Worm (Caenorhabditis elegans): ENCODE measurements around the gene F49E11.7.
A peak's percentile ranks its signal among the peaks of the same experiment; 100 is the strongest.

Gene F49E11.7

DNA sequence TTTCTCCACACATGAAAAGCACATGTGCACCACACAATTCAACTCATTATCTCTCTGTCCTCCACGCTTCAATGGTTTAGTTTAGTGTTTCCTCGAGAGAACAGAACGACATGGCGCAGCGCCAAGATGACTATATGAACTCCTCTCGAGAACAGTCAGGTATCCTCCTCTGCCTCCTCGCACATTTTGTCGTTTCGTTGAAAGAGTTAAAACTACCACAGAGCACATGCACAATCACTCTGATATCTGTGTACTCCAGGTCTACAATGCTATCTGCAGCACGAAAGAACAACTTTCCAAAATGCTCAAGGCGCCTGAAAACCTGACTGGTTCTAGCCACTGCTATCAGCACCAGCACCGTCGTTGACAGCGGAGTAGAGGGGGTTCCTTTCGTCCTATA is 25.9 kb upstream of the F49E11.7 start:
- no peak for TF ChIP-seq med-1 (GFP tag; optimal IDR thresholded peaks at IDR 0.05; ENCODE audit: insufficient read depth)
- no peak for TF ChIP-seq ztf-29 (GFP tag; IDR thresholded peaks at IDR 0.05)
- no peak for TF ChIP-seq klf-2 (GFP tag; conservative IDR thresholded peaks at IDR 0.05)
- TF ChIP-seq ref-1 (GFP tag; conservative IDR thresholded peaks at IDR 0.05): no peak
- TF ChIP-seq tab-1 (GFP tag; IDR thresholded peaks at IDR 0.05): no peak
- no peak for TF ChIP-seq T22C8.4 (GFP tag; IDR thresholded peaks at IDR 0.05)
- no peak for TF ChIP-seq flt-1 (GFP tag; IDR thresholded peaks at IDR 0.05)
- no peak for TF ChIP-seq cog-1 (tag; optimal IDR thresholded peaks at IDR 0.05)
- TF ChIP-seq ztf-23 (GFP tag; IDR thresholded peaks at IDR 0.05): no peak

DNA sequence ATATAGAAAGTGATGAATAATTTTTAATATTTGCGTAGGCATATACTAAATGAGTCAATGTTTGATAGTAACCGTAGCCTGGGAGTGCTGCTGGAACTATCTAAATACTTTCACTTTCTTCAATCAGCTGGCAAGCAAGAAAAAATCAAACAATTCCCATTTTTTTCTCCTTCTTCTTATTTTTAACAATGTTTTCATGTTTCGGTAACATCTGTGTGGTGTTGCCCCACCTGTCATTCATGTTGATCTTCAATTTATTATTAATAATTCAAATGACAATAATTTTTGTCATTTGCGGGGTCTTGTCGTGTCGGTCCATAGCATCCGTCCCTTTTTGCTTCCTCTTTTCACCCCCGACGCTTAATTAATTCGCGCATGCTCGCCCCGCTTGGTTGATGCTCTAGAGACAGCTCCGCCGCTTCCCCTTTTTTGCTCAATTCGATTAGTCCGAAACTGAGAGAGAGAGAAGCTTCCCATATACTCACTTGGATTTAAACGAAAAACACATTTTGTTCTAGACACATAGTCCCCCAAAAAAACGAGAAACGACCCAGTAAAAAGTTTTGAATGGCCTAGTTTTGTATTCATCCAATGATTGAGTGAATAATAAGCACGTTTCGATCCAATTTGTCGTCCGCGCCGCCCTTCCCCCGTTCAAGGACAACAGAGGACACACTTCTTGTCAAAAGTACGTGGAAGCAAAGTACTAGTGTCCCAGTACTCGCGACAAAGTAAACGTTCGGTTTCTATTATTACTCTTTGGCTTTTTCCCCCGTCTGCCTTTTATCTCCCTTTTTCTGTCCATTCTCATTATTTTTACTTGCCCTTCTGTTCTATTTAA is 24.6 kb upstream of the F49E11.7 start:
- TF ChIP-seq med-1 (GFP tag; optimal IDR thresholded peaks at IDR 0.05; ENCODE audit: insufficient read depth): no peak
- TF ChIP-seq cog-1 (tag; optimal IDR thresholded peaks at IDR 0.05): peak; percentile 6
- no peak for TF ChIP-seq tab-1 (GFP tag; IDR thresholded peaks at IDR 0.05)

DNA sequence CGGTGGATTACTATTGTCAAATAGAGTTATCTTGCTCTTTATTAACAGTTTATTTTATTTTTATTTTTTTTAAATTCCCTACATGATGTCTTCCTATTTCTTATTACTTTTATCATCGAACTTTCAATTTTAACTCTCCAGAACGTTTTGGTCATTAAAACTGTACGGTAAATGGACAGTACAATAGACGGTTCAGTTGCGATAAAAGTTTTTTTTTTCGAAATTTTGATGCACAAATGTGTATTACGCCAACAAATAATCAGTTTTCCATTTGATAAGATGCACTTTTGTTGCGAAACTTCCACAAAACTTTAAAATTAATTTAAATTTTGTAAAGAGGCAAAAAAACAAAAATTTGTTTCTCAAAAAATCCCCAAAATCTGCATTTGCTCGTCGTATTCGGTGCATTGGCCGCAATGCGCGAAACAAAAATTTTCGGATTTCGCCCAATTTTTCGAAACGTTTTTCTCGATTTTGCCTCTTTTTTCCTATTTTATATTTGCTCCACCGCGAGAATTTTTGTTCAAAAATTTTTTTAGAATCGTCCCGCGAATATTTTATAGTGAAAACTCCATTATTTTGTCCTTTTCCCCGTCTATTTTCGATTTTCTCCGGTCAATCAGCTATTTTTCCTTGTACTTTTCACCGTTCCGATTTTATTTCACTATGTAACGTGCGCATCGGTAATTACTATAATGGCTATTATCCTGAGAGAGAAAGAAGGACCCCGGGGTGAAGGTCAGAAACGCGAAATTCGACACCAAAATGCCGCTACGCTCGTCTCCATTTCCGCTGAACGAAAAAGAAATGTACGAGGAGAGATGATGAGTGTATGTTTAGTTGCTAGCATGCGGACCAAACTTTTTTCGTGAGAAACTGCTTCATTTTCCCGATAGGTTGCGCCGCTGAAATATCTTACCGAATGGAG is 23.7 kb upstream of the F49E11.7 start:
- TF ChIP-seq T22C8.4 (GFP tag; IDR thresholded peaks at IDR 0.05): no peak
- no peak for TF ChIP-seq ztf-29 (GFP tag; IDR thresholded peaks at IDR 0.05)
- TF ChIP-seq tab-1 (GFP tag; IDR thresholded peaks at IDR 0.05): no peak
- TF ChIP-seq klf-2 (GFP tag; conservative IDR thresholded peaks at IDR 0.05): no peak
- no peak for TF ChIP-seq ref-1 (GFP tag; conservative IDR thresholded peaks at IDR 0.05)
- no peak for TF ChIP-seq med-1 (GFP tag; optimal IDR thresholded peaks at IDR 0.05; ENCODE audit: insufficient read depth)
- TF ChIP-seq flt-1 (GFP tag; IDR thresholded peaks at IDR 0.05): no peak
- TF ChIP-seq cog-1 (tag; optimal IDR thresholded peaks at IDR 0.05): no peak
- no peak for TF ChIP-seq ztf-23 (GFP tag; IDR thresholded peaks at IDR 0.05)

DNA sequence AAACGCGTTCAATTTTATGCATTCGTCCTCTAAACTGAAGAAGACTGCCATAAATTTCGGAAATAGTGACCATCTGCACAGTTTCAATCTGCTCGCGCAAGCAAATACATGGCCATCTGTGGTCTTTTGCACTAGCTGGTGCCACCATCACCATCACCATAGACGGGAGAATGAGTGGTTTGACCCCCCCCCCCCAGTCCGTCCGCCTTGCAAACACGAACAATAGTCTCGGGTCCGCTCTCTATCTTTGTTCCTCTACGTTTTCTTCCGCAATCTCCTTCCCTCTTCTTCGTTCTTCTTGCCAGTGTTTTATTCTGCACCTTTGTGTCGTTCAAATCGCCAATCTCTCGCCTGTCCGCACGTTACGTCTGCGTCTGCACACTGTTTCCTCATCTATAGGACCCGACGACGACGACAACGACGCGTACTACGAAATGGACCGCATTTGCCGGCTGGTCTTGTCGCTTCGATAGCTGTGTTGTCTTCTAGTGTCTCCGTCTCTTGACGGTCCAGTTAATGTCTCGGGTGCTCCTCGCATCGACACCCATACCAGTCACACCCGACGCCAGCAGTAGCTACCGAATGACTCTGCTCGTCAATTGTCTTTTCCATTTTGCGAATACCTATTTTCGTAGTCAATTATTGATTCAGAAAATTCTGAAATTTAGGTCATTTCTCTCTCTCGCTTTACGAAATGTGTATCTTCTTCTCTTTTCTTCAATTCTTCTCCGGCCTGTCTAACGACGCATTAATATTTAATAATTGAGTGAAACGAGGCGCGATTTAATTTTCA is 22.8 kb upstream of the F49E11.7 start:
- TF ChIP-seq T22C8.4 (GFP tag; IDR thresholded peaks at IDR 0.05): no peak
- TF ChIP-seq klf-2 (GFP tag; conservative IDR thresholded peaks at IDR 0.05): no peak
- TF ChIP-seq flt-1 (GFP tag; IDR thresholded peaks at IDR 0.05): 0 out of 2 replicates have a peak, but pooled peaks have one; percentile 3
- TF ChIP-seq ztf-29 (GFP tag; IDR thresholded peaks at IDR 0.05): no peak
- TF ChIP-seq cog-1 (tag; optimal IDR thresholded peaks at IDR 0.05): peak; percentile 46
- no peak; the same call in 1 of the 2 replicates for TF ChIP-seq ztf-23 (GFP tag; IDR thresholded peaks at IDR 0.05)
- TF ChIP-seq tab-1 (GFP tag; IDR thresholded peaks at IDR 0.05): 0 out of 2 replicates have a peak, but pooled peaks have one; percentile 49
- TF ChIP-seq ref-1 (GFP tag; conservative IDR thresholded peaks at IDR 0.05): no peak

ce11 chrIV:13030467-13031299 is 22.0 kb upstream of the F49E11.7 start:
- TF ChIP-seq T22C8.4 (GFP tag; IDR thresholded peaks at IDR 0.05) (no peak), cog-1 (tag; optimal IDR thresholded peaks at IDR 0.05) (peak; percentile 20), flt-1 (GFP tag; IDR thresholded peaks at IDR 0.05) (no peak), ztf-29 (GFP tag; IDR thresholded peaks at IDR 0.05) (no peak), klf-2 (GFP tag; conservative IDR thresholded peaks at IDR 0.05) (no peak; the same call in 1 of the 2 replicates), tab-1 (GFP tag; IDR thresholded peaks at IDR 0.05) (0 out of 2 replicates have a peak, but pooled peaks have one; percentile 63), ztf-23 (GFP tag; IDR thresholded peaks at IDR 0.05) (no peak), ref-1 (GFP tag; conservative IDR thresholded peaks at IDR 0.05) (no peak), med-1 (GFP tag; optimal IDR thresholded peaks at IDR 0.05; ENCODE audit: insufficient read depth) (no peak)

DNA sequence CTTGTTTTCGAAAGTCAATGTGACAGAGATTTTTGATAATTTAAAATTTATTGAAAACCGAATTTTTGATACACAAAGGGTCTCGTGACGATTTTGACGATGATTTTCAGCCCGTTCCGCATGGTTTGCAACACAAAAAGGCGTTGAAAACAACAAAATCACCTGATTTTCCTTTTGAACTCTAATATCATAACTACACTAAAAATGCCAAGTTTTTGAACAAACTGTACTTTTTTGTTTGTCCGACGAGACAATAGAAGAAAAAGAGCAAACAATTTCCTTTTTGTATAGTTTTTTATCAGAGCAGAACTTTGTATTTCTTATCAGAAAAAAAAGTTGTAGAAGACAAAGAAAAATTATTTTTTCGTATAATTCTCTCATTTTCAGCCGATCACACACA is 20.5 kb upstream of the F49E11.7 start:
- no peak for TF ChIP-seq flt-1 (GFP tag; IDR thresholded peaks at IDR 0.05)
- no peak for TF ChIP-seq ztf-23 (GFP tag; IDR thresholded peaks at IDR 0.05)
- no peak for TF ChIP-seq cog-1 (tag; optimal IDR thresholded peaks at IDR 0.05)
- no peak for TF ChIP-seq ztf-29 (GFP tag; IDR thresholded peaks at IDR 0.05)
- TF ChIP-seq klf-2 (GFP tag; conservative IDR thresholded peaks at IDR 0.05): no peak
- no peak for TF ChIP-seq tab-1 (GFP tag; IDR thresholded peaks at IDR 0.05)
- TF ChIP-seq med-1 (GFP tag; optimal IDR thresholded peaks at IDR 0.05; ENCODE audit: insufficient read depth): no peak
- TF ChIP-seq ref-1 (GFP tag; conservative IDR thresholded peaks at IDR 0.05): no peak

DNA sequence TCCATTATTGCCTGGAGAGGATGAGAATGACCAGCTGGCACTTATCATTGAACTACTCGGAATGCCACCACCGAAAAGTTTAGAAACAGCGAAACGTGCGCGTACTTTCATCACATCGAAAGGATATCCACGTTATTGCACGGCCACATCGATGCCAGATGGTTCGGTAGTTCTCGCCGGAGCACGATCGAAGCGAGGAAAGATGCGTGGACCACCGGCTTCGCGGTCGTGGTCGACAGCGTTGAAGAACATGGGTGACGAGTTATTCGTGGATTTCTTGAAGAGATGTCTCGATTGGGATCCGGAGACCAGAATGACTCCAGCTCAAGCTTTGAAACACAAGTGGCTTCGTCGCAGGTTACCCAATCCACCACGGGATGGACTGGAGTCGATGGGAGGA is 19.2 kb upstream of the F49E11.7 start:
- TF ChIP-seq ztf-23 (GFP tag; IDR thresholded peaks at IDR 0.05): no peak
- no peak for TF ChIP-seq ref-1 (GFP tag; conservative IDR thresholded peaks at IDR 0.05)
- no peak for TF ChIP-seq ztf-29 (GFP tag; IDR thresholded peaks at IDR 0.05)
- TF ChIP-seq T22C8.4 (GFP tag; IDR thresholded peaks at IDR 0.05): no peak
- no peak for TF ChIP-seq flt-1 (GFP tag; IDR thresholded peaks at IDR 0.05)
- TF ChIP-seq tab-1 (GFP tag; IDR thresholded peaks at IDR 0.05): no peak
- TF ChIP-seq cog-1 (tag; optimal IDR thresholded peaks at IDR 0.05): no peak
- TF ChIP-seq klf-2 (GFP tag; conservative IDR thresholded peaks at IDR 0.05): no peak
- TF ChIP-seq med-1 (GFP tag; optimal IDR thresholded peaks at IDR 0.05; ENCODE audit: insufficient read depth): no peak

DNA sequence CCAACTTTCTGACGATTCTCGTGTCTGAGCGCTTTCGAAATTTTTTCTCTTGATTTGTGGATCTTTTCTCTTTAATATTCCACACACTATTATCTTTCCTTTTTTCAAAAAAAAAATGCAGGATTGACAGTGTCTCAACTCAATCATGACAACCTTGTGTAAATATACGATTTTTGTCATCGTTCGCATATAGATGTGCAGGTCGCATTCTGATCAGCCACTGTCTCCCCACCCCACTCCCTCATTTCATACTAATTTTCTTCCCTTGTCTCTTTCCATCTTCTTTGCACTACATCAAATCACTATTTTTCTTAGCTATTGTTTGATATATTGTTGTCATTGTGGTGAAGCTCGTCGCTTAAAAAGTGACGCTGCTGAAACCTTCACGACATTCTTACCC is 17.4 kb upstream of the F49E11.7 start:
- TF ChIP-seq T22C8.4 (GFP tag; IDR thresholded peaks at IDR 0.05): no peak
- TF ChIP-seq ref-1 (GFP tag; conservative IDR thresholded peaks at IDR 0.05): no peak
- TF ChIP-seq klf-2 (GFP tag; conservative IDR thresholded peaks at IDR 0.05): no peak
- no peak for TF ChIP-seq flt-1 (GFP tag; IDR thresholded peaks at IDR 0.05)
- TF ChIP-seq tab-1 (GFP tag; IDR thresholded peaks at IDR 0.05): no peak
- no peak for TF ChIP-seq cog-1 (tag; optimal IDR thresholded peaks at IDR 0.05)
- no peak for TF ChIP-seq ztf-29 (GFP tag; IDR thresholded peaks at IDR 0.05)
- TF ChIP-seq med-1 (GFP tag; optimal IDR thresholded peaks at IDR 0.05; ENCODE audit: insufficient read depth): no peak
- TF ChIP-seq ztf-23 (GFP tag; IDR thresholded peaks at IDR 0.05): no peak
